Fruit fly (Drosophila melanogaster) whole organism, prepupa: ENCODE measurements around the gene CG4766.

Experiments
- CG10631 ChIP-seq: fragments of 200-800 bp; sonication (Bioruptor generic); optimal IDR thresholded peaks from 2 replicates; lab custom pipeline; 2016; ENCODE audit warnings: missing biosample characterization, missing genetic modification characterization
- CG11294 ChIP-seq: fragments of 200-800 bp; sonication (Bioruptor generic); IDR thresholded peaks from 2 replicates; pipeline ENCODE4 v1.3.6; 2022; ENCODE audit warnings: missing biosample characterization, missing genetic modification characterization
- CG11762 ChIP-seq: fragments of 200-800 bp; sonication (Bioruptor generic); optimal IDR thresholded peaks from 3 replicates; lab custom pipeline; 2016; ENCODE audit warnings: missing biosample characterization, missing genetic modification characterization; ENCODE audit not compliant: insufficient read depth
- CG11902 ChIP-seq: fragments of 200-800 bp; sonication (Bioruptor generic); optimal IDR thresholded peaks from 3 replicates; lab custom pipeline; 2016; ENCODE audit warnings: missing biosample characterization, missing genetic modification characterization
- CG15336 ChIP-seq: fragments of 200-800 bp; sonication (Bioruptor generic); IDR thresholded peaks from 2 replicates; pipeline ENCODE4 v1.3.6; 2022; ENCODE audit warnings: missing biosample characterization, missing genetic modification characterization
- CG1621 ChIP-seq: fragments of 200-800 bp; sonication (Bioruptor generic); optimal IDR thresholded peaks from 3 replicates; lab custom pipeline; 2018; ENCODE audit warnings: missing biosample characterization, mild to moderate bottlenecking, missing genetic modification characterization
- CG16779 ChIP-seq: fragments of 200-800 bp; sonication (Bioruptor generic); optimal IDR thresholded peaks from 3 replicates; lab custom pipeline; 2017; ENCODE audit warnings: missing biosample characterization, mild to moderate bottlenecking, missing genetic modification characterization
- CG3032 ChIP-seq: fragments of 200-800 bp; optimal IDR thresholded peaks from 2 replicates; lab custom pipeline; 2019; ENCODE audit warnings: missing biosample characterization, mild to moderate bottlenecking, missing genetic modification characterization, moderate library complexity
- CG31627 ChIP-seq: fragments of 200-800 bp; sonication (Bioruptor generic); optimal IDR thresholded peaks from 3 replicates; lab custom pipeline; 2016; ENCODE audit warnings: missing biosample characterization, missing genetic modification characterization
- CG32006 ChIP-seq: fragments of 200-800 bp; sonication (Bioruptor generic); optimal IDR thresholded peaks from 3 replicates; lab custom pipeline; 2017; ENCODE audit warnings: missing biosample characterization, mild to moderate bottlenecking, missing genetic modification characterization
- CG3919 ChIP-seq: fragments of 200-800 bp; sonication (Bioruptor generic); optimal IDR thresholded peaks from 3 replicates; lab custom pipeline; 2016; ENCODE audit warnings: missing biosample characterization, missing genetic modification characterization
- CG6163 ChIP-seq: fragments of 200-800 bp; sonication (Bioruptor generic); IDR thresholded peaks from 3 replicates; pipeline ENCODE4 v1.3.6; 2022; ENCODE audit warnings: missing biosample characterization, missing genetic modification characterization
- CG6276 ChIP-seq: fragments of 200-800 bp; sonication (Bioruptor generic); optimal IDR thresholded peaks from 2 replicates; lab custom pipeline; 2017; ENCODE audit warnings: missing biosample characterization, mild to moderate bottlenecking, missing genetic modification characterization
- CG6792 ChIP-seq: fragments of 200-800 bp; sonication (Bioruptor generic); optimal IDR thresholded peaks from 3 replicates; lab custom pipeline; 2016; ENCODE audit warnings: missing biosample characterization, missing genetic modification characterization
- CG6808 ChIP-seq: fragments of 200-800 bp; sonication (Bioruptor generic); optimal IDR thresholded peaks from 3 replicates; lab custom pipeline; 2017; ENCODE audit warnings: missing biosample characterization, missing genetic modification characterization, mild to moderate bottlenecking, moderate library complexity, missing genetic modification reagents
- CG6854 ChIP-seq: fragments of 200-800 bp; sonication (Bioruptor generic); optimal IDR thresholded peaks from 2 replicates; lab custom pipeline; 2017; ENCODE audit warnings: missing biosample characterization, mild to moderate bottlenecking, missing genetic modification characterization
- CG7368 ChIP-seq: fragments of 200-800 bp; sonication (Bioruptor generic); optimal IDR thresholded peaks from 3 replicates; lab custom pipeline; 2016; ENCODE audit warnings: missing biosample characterization, missing genetic modification characterization
- CG8119 ChIP-seq: fragments of 200-800 bp; sonication (Bioruptor generic); IDR thresholded peaks from 3 replicates; pipeline ENCODE4 v1.3.6; 2022; ENCODE audit warnings: missing biosample characterization, missing genetic modification characterization
- CG8632 ChIP-seq: fragments of 200-800 bp; sonication (Bioruptor generic); optimal IDR thresholded peaks from 3 replicates; lab custom pipeline; 2016; ENCODE audit warnings: missing biosample characterization, missing genetic modification characterization
- CG9139 ChIP-seq: fragments of 200-800 bp; sonication (Bioruptor generic); optimal IDR thresholded peaks from 3 replicates; lab custom pipeline; 2017; ENCODE audit warnings: missing biosample characterization, mild to moderate bottlenecking, missing genetic modification characterization
- Eip75B ChIP-seq: fragments of 200-800 bp; sonication (Bioruptor generic); optimal IDR thresholded peaks from 3 replicates; lab custom pipeline; 2016; ENCODE audit warnings: missing biosample characterization, missing genetic modification characterization
- Eip78C ChIP-seq: fragments of 200-800 bp; sonication (Bioruptor generic); peaks from one replicate; lab custom pipeline; 2016; ENCODE audit warnings: missing biosample characterization, missing genetic modification characterization
- Eip93F ChIP-seq: fragments of 200-800 bp; sonication (Bioruptor generic); optimal IDR thresholded peaks from 2 replicates; lab custom pipeline; 2016; ENCODE audit warnings: missing biosample characterization, mild to moderate bottlenecking, missing genetic modification characterization
- Ets21C ChIP-seq: fragments of 200-800 bp; sonication (Bioruptor generic); optimal IDR thresholded peaks from 3 replicates; lab custom pipeline; 2016; ENCODE audit warnings: missing biosample characterization, missing genetic modification characterization
- Ets96B ChIP-seq: fragments of 200-800 bp; optimal IDR thresholded peaks from 2 replicates; lab custom pipeline; 2019; ENCODE audit warnings: missing biosample characterization, mild to moderate bottlenecking, missing genetic modification characterization, moderate library complexity
- Gug ChIP-seq: fragments of 200-800 bp; sonication (Bioruptor generic); IDR thresholded peaks from 2 replicates; pipeline ENCODE4 v1.3.6; 2022; ENCODE audit warnings: missing biosample characterization, missing genetic modification characterization
- Hr38 ChIP-seq: sonication (Bioruptor generic); optimal IDR thresholded peaks from 2 replicates; lab custom pipeline; 2016; ENCODE audit warnings: missing biosample characterization, missing genetic modification characterization
- Hr39 ChIP-seq: fragments of 200-800 bp; sonication (Bioruptor generic); optimal IDR thresholded peaks from 2 replicates; lab custom pipeline; 2016; ENCODE audit warnings: missing biosample characterization, missing genetic modification characterization
- Hr4 ChIP-seq: fragments of 200-800 bp; sonication (Bioruptor generic); optimal IDR thresholded peaks from 3 replicates; lab custom pipeline; 2016; ENCODE audit warnings: missing biosample characterization, missing genetic modification characterization
- Lpt ChIP-seq: fragments of 200-800 bp; sonication (Bioruptor generic); optimal IDR thresholded peaks from 3 replicates; lab custom pipeline; 2016; ENCODE audit warnings: missing biosample characterization, missing genetic modification characterization
- Met ChIP-seq: fragments of 200-800 bp; sonication (Bioruptor generic); optimal IDR thresholded peaks from 3 replicates; lab custom pipeline; 2016; ENCODE audit warnings: missing biosample characterization, missing genetic modification characterization
- Sox102F ChIP-seq: fragments of 200-800 bp; sonication (Bioruptor generic); optimal IDR thresholded peaks from 2 replicates; lab custom pipeline; 2016; ENCODE audit warnings: missing biosample characterization, mild to moderate bottlenecking, missing genetic modification characterization
- Sox14 ChIP-seq: fragments of 200-800 bp; sonication (Bioruptor generic); optimal IDR thresholded peaks from 3 replicates; lab custom pipeline; 2016; ENCODE audit warnings: missing biosample characterization, missing genetic modification characterization
- Sox15 ChIP-seq: fragments of 200-800 bp; sonication (Bioruptor generic); optimal IDR thresholded peaks from 3 replicates; lab custom pipeline; 2016; ENCODE audit warnings: missing biosample characterization, missing genetic modification characterization
- acj6 ChIP-seq: fragments of 200-800 bp; sonication (Bioruptor generic); optimal IDR thresholded peaks from 3 replicates; lab custom pipeline; 2016; ENCODE audit warnings: missing biosample characterization, missing genetic modification characterization
- cyc ChIP-seq: fragments of 200-800 bp; sonication (Bioruptor generic); optimal IDR thresholded peaks from 3 replicates; lab custom pipeline; 2016; ENCODE audit warnings: missing biosample characterization, missing genetic modification characterization
- dac ChIP-seq: fragments of 200-800 bp; sonication (Bioruptor generic); optimal IDR thresholded peaks from 2 replicates; lab custom pipeline; 2017; ENCODE audit warnings: missing biosample characterization, mild to moderate bottlenecking, missing genetic modification characterization
- dsx ChIP-seq: fragments of 200-800 bp; optimal IDR thresholded peaks from 3 replicates; lab custom pipeline; 2019; ENCODE audit warnings: missing biosample characterization, mild to moderate bottlenecking, missing genetic modification characterization, moderate library complexity; ENCODE audit not compliant: poor library complexity, severe bottlenecking
- eg ChIP-seq: fragments of 200-800 bp; sonication (Bioruptor generic); IDR thresholded peaks from 3 replicates; pipeline ENCODE4 v1.3.6; 2022; ENCODE audit warnings: missing biosample characterization, missing genetic modification characterization
- fd59A ChIP-seq: fragments of 200-800 bp; sonication (Bioruptor generic); optimal IDR thresholded peaks from 2 replicates; lab custom pipeline; 2017; ENCODE audit warnings: missing biosample characterization, mild to moderate bottlenecking, missing genetic modification characterization, missing genetic modification reagents
- fd85E ChIP-seq: fragments of 200-800 bp; sonication (Bioruptor generic); optimal IDR thresholded peaks from 3 replicates; lab custom pipeline; 2016; ENCODE audit warnings: missing biosample characterization, missing genetic modification characterization
- lz ChIP-seq: fragments of 200-800 bp; sonication (Bioruptor generic); optimal IDR thresholded peaks from 3 replicates; lab custom pipeline; 2016; ENCODE audit warnings: missing biosample characterization, missing genetic modification characterization
- net ChIP-seq: fragments of 200-800 bp; sonication (Bioruptor generic); optimal IDR thresholded peaks from 3 replicates; lab custom pipeline; 2016; ENCODE audit warnings: missing biosample characterization, missing genetic modification characterization
- pdm3 ChIP-seq: fragments of 200-800 bp; sonication (Bioruptor generic); optimal IDR thresholded peaks from 3 replicates; lab custom pipeline; 2016; ENCODE audit warnings: missing biosample characterization, missing genetic modification characterization
- salr ChIP-seq, 2 experiments: fragments of 200-800 bp; sonication (Bioruptor generic); optimal IDR thresholded peaks; 3 replicates each; lab custom pipeline; 2016 to 2018; ENCODE audit warnings: missing biosample characterization in 2 of 2, missing genetic modification characterization in 2 of 2, mild to moderate bottlenecking in 1 of 2
- spab ChIP-seq: fragments of 200-800 bp; sonication (Bioruptor generic); optimal IDR thresholded peaks from 2 replicates; lab custom pipeline; 2017; ENCODE audit warnings: missing biosample characterization, mild to moderate bottlenecking, missing genetic modification characterization, missing genetic modification reagents
- ss ChIP-seq, 2 experiments: fragments of 200-800 bp; sonication (Bioruptor generic); optimal IDR thresholded peaks; 2 replicates in 1 of 2; 3 replicates in 1 of 2; lab custom pipeline; 2017 to 2018; ENCODE audit warnings: mild to moderate bottlenecking in 2 of 2, missing biosample characterization in 2 of 2, missing genetic modification characterization in 2 of 2, moderate library complexity in 1 of 2
- topi ChIP-seq: fragments of 200-800 bp; sonication (Bioruptor generic); optimal IDR thresholded peaks from 3 replicates; lab custom pipeline; 2016; ENCODE audit warnings: missing biosample characterization, missing genetic modification characterization
- vri ChIP-seq: fragments of 200-800 bp; sonication (Bioruptor generic); optimal IDR thresholded peaks from 3 replicates; lab custom pipeline; 2016; ENCODE audit warnings: missing biosample characterization, mild to moderate bottlenecking, missing genetic modification characterization

CG4766 gene

DNA sequence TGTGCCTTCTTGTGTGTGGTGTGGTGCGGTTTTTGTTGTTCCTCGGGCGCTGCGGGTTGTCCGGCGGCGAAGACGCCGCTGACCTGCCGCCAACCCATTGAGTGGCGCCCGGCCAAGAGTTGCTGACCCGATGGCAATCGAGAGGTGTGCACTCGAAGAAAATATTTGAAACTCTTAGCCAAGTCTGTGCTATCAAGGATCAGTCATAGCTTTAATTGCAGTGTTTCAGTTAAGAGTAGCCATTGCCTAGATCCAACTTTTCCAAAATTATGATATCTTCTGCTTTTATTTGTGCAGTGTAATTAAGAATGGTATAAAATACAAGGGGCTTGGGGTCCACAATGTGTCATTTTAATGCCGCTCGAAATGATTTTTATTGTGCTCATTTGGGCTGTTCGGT lies 24.0 kb upstream of the CG4766 start (continued):
- no peak for TF ChIP-seq Lpt
- peak; percentile 74 for TF ChIP-seq CG31627 (GFP tag; lab: Kevin White, UChicago)
- TF ChIP-seq CG10631 (GFP tag; lab: Kevin White, UChicago), result peak; percentile 57
- TF ChIP-seq salr (GFP tag; optimal IDR thresholded peaks at IDR 0.05; lab: Kevin White, UChicago), result peak; percentile 6 to 39
- TF ChIP-seq CG15336 (GFP tag; lab: Robert Waterston, UW), result no peak
- no peak for TF ChIP-seq CG6276
- TF ChIP-seq lz, result peak; percentile 64
- peak; percentile 35 for TF ChIP-seq Sox14
- TF ChIP-seq Sox15, result peak; percentile 45
- TF ChIP-seq fd59A (GFP tag; lab: Kevin White, UChicago), result peak; percentile 45
- TF ChIP-seq CG7368 (GFP tag; lab: Kevin White, UChicago), result peak; percentile 64
- peak; percentile 43 for TF ChIP-seq spab (GFP tag; lab: Kevin White, UChicago)
- TF ChIP-seq Eip75B, result peak; percentile 44
- peak; percentile 66 for TF ChIP-seq CG3919
- peak; percentile 66 for TF ChIP-seq pdm3 (GFP tag; lab: Kevin White, UChicago)

DNA sequence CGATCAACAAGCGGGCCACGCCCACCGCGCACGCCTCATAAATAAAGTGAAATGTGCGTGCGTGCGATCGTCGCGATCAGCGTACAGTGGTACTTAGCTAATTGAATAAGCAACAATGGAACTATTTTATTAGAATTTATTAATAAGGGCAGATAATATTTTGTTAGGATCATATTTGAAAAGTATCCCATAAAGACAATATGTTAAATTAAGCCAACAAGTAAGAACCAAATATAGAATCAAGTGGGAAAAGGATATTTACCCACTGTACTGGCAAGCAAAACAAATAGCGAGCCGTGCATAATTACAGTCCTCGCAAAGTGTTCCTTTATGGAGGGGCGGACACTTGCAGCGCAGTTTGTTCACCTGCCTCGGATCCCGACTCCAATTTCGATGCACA lies 21.5 kb upstream of the CG4766 start:
- TF ChIP-seq CG32006 (GFP tag; lab: Kevin White, UChicago) (peak; percentile 58), lz (peak; percentile 72), CG11762 (GFP tag; lab: Kevin White, UChicago) (peak; percentile 3), Ets96B (tag; lab: Kevin White, UChicago) (peak; percentile 49), CG11902 (GFP tag; lab: Kevin White, UChicago) (peak; percentile 31), pdm3 (GFP tag; lab: Kevin White, UChicago) (peak; percentile 60), CG9139 (GFP tag; lab: Kevin White, UChicago) (no peak), CG6854 (no peak), Hr39 (GFP tag; lab: Kevin White, UChicago) (peak; percentile 66), vri (GFP tag; lab: Kevin White, UChicago) (peak; percentile 33), net (GFP tag; lab: Kevin White, UChicago) (peak; percentile 6), CG6792 (peak; percentile 62), CG31627 (GFP tag; lab: Kevin White, UChicago) (peak; percentile 63), CG10631 (GFP tag; lab: Kevin White, UChicago) (peak; percentile 59), Eip75B (peak; percentile 59), topi (GFP tag; lab: Kevin White, UChicago) (peak; percentile 67), fd85E (GFP tag; lab: Kevin White, UChicago) (no peak), salr (GFP tag; optimal IDR thresholded peaks at IDR 0.05; lab: Kevin White, UChicago) (peak; percentile 21 to 34), spab (GFP tag; lab: Kevin White, UChicago) (peak; percentile 41), CG11294 (GFP tag; lab: Robert Waterston, UW) (no peak), CG16779 (tag; lab: Kevin White, UChicago) (no peak), CG7368 (GFP tag; lab: Kevin White, UChicago) (peak; percentile 22), Eip78C (GFP tag; lab: Kevin White, UChicago) (peak; percentile 90), Met (GFP tag; lab: Kevin White, UChicago) (peak; percentile 78), Sox102F (GFP tag; lab: Kevin White, UChicago) (peak; percentile 65), eg (0 out of 3 replicates have a peak, but pooled peaks have one; percentile 27), CG1621 (tag; lab: Kevin White, UChicago) (peak; percentile 43), cyc (GFP tag; lab: Kevin White, UChicago) (peak; percentile 54), Sox14 (peak; percentile 63), dac (GFP tag; lab: Kevin White, UChicago) (no peak), fd59A (GFP tag; lab: Kevin White, UChicago) (peak; percentile 43), Hr38 (GFP tag; lab: Kevin White, UChicago) (no peak), acj6 (GFP tag; lab: Kevin White, UChicago) (peak; percentile 37), Hr4 (GFP tag; lab: Kevin White, UChicago) (peak; percentile 34), CG6808 (peak; percentile 62), dsx (GFP tag; lab: Kevin White, UChicago) (peak; percentile 41), CG3032 (tag; lab: Kevin White, UChicago) (peak; percentile 62), ss (GFP tag; optimal IDR thresholded peaks at IDR 0.05; lab: Kevin White, UChicago) (peak; percentile 55 to 90), CG15336 (GFP tag; lab: Robert Waterston, UW) (peak; percentile 50), Ets21C (GFP tag; lab: Kevin White, UChicago) (peak; percentile 57), CG8119 (GFP tag; lab: Robert Waterston, UW) (peak; percentile 61; the same call in 2 of the 3 replicates), CG6163 (GFP tag; lab: Robert Waterston, UW) (peak; percentile 63), Eip93F (no peak), CG8632 (GFP tag; lab: Kevin White, UChicago) (peak; percentile 56), Gug (GFP tag; lab: Robert Waterston, UW) (0 out of 2 replicates have a peak, but pooled peaks have one; percentile 10)
